Fruit fly (Drosophila melanogaster) whole organism, wandering third instar larva: ENCODE results near the gene CG17145.
A peak's percentile ranks its signal among the peaks of the same experiment; 100 is the strongest.

Source experiments
- CrebA ChIP-seq: fragments of 200-800 bp; sonication (Bioruptor generic); optimal IDR thresholded peaks from 2 replicates; lab custom pipeline; 2016; ENCODE audit warnings: missing biosample characterization, mild to moderate bottlenecking, missing genetic modification characterization, borderline replicate concordance
- Dif ChIP-seq: fragments of 200-275, 200-300 bp; sonication (Bioruptor generic); optimal IDR thresholded peaks from 2 replicates; lab custom pipeline; 2018; ENCODE audit warnings: missing biosample characterization, missing genetic modification characterization; ENCODE audit not compliant: partially characterized antibody
- OdsH ChIP-seq: fragments of 200-800 bp; sonication (Bioruptor generic); optimal IDR thresholded peaks from 2 replicates; lab custom pipeline; 2016; ENCODE audit warnings: missing biosample characterization, mild to moderate bottlenecking, missing genetic modification characterization
- Vsx2 ChIP-seq: fragments of 200-300, 225-300 bp; sonication (Bioruptor generic); optimal IDR thresholded peaks from 2 replicates; lab custom pipeline; 2018; ENCODE audit warnings: missing biosample characterization, missing genetic modification characterization; ENCODE audit not compliant: partially characterized antibody
- br ChIP-seq: fragments of 200-800 bp; sonication (Bioruptor generic); optimal IDR thresholded peaks from 2 replicates; lab custom pipeline; 2016; ENCODE audit warnings: missing biosample characterization, missing genetic modification characterization
- dsf ChIP-seq: sonication (Bioruptor generic); optimal IDR thresholded peaks from 2 replicates; lab custom pipeline; 2016; ENCODE audit warnings: missing biosample characterization, missing genetic modification characterization, borderline replicate concordance
- fru ChIP-seq: fragments of 200-800 bp; sonication (Bioruptor generic); optimal IDR thresholded peaks from 3 replicates; lab custom pipeline; 2016; ENCODE audit warnings: missing biosample characterization, mild to moderate bottlenecking, missing genetic modification characterization
- h ChIP-seq: fragments of 200-800 bp; sonication (Bioruptor generic); optimal IDR thresholded peaks from 3 replicates; lab custom pipeline; 2016; ENCODE audit warnings: missing biosample characterization, mild to moderate bottlenecking, missing genetic modification characterization
- rgr ChIP-seq: fragments of 200-800 bp; sonication (Bioruptor generic); optimal IDR thresholded peaks from 3 replicates; lab custom pipeline; 2016; ENCODE audit warnings: missing biosample characterization, mild to moderate bottlenecking, missing genetic modification characterization
- sage ChIP-seq: fragments of 200-800 bp; sonication (Bioruptor generic); optimal IDR thresholded peaks from 2 replicates; lab custom pipeline; 2016; ENCODE audit warnings: missing biosample characterization, mild to moderate bottlenecking, missing genetic modification characterization
- woc ChIP-seq: sonication (Bioruptor generic); optimal IDR thresholded peaks from 2 replicates; lab custom pipeline; 2016; ENCODE audit warnings: missing biosample characterization, mild to moderate bottlenecking, missing genetic modification characterization

- TF ChIP-seq h (GFP tag; lab: Kevin White, UChicago) (peak; percentile 58), rgr (GFP tag; lab: Kevin White, UChicago) (no peak), fru (peak; percentile 18), Vsx2 (GFP tag; lab: Kevin White, UChicago) (peak; percentile 6), OdsH (GFP tag; lab: Kevin White, UChicago) (no peak), dsf (GFP tag; lab: Kevin White, UChicago) (no peak), CrebA (GFP tag; lab: Kevin White, UChicago) (no peak), woc (no peak), br (peak; percentile 11), sage (GFP tag; lab: Kevin White, UChicago) (no peak), Dif (peak; percentile 72)
These were observed 23.5 kb upstream of the CG17145 start, which contains the start of gene CG42674 for dm6 chr3L:20198138-20198559.
